Worm (Caenorhabditis elegans): Measurements from ENCODE around the gene oig-5.

- TF ChIP-seq fkh-10 (GFP tag; optimal IDR thresholded peaks at IDR 0.05) (peak; percentile 32), ama-1 (optimal IDR thresholded peaks at IDR 0.05) (no peak), nhr-237 (tag; optimal IDR thresholded peaks at IDR 0.05) (no peak)
Observed at ce11 chrIV:14824878-14825352, 17.9 kb downstream of the oig-5 start, which contains the start of gene sec-61.A.
